Fruit fly (Drosophila melanogaster): ENCODE data around the gene Phf5a.

The Phf5a gene

dm6 chr2L:6536044-6536581 is 45.5 kb upstream of the Phf5a start (continued):
- TF ChIP-seq Trl (optimal IDR thresholded peaks at IDR 0.05) (peak in 1 of 2 experiments; percentile 9), Trl (GFP tag; optimal IDR thresholded peaks at IDR 0.05) (no peak), Jarid2 (GFP tag; optimal IDR thresholded peaks at IDR 0.05) (peak; percentile 89), CG7928 (GFP tag; optimal IDR thresholded peaks at IDR 0.05) (no peak), Nf-YB (GFP tag; optimal IDR thresholded peaks at IDR 0.05) (peak; percentile 97), CrebB (tag; optimal IDR thresholded peaks at IDR 0.05) (no peak), CG2199 (GFP tag; IDR thresholded peaks at IDR 0.05) (no peak; the same call in 2 of the 3 replicates), Adf1 (GFP tag; IDR thresholded peaks at IDR 0.05) (peak; percentile 94), Bgb (GFP tag; IDR thresholded peaks at IDR 0.05; ENCODE audit: partially characterized antibody) (peak; percentile 70; the same call in 1 of the 2 replicates), zen2 (GFP tag; IDR thresholded peaks at IDR 0.05; ENCODE audit: partially characterized antibody) (no peak; the same call in 2 of the 3 replicates), dpn (GFP tag; optimal IDR thresholded peaks at IDR 0.05) (no peak), kah (GFP tag; optimal IDR thresholded peaks at IDR 0.05) (no peak), insv (GFP tag; optimal IDR thresholded peaks at IDR 0.05) (no peak), BEAF-32 (GFP tag; optimal IDR thresholded peaks at IDR 0.05) (no peak), CHES-1-like (GFP tag; optimal IDR thresholded peaks at IDR 0.05) (no peak), CG16863 (GFP tag; optimal IDR thresholded peaks at IDR 0.05) (no peak), jumu (GFP tag; optimal IDR thresholded peaks at IDR 0.05) (no peak), Deaf1 (tag; optimal IDR thresholded peaks at IDR 0.05) (peak; percentile 97), CG7271 (tag; optimal IDR thresholded peaks at IDR 0.05) (no peak), CG33557 (GFP tag; optimal IDR thresholded peaks at IDR 0.05) (no peak), fd96Cb (tag; optimal IDR thresholded peaks at IDR 0.05) (no peak), CG1832 (GFP tag; optimal IDR thresholded peaks at IDR 0.05) (peak; percentile 94), CG5245 (GFP tag; optimal IDR thresholded peaks at IDR 0.05) (no peak), cato (GFP tag; optimal IDR thresholded peaks at IDR 0.05; ENCODE audit: borderline replicate concordance) (no peak), CG34422 (GFP tag; IDR thresholded peaks at IDR 0.05) (peak; percentile 27; the same call in 1 of the 3 replicates), Stat92E (GFP tag; optimal IDR thresholded peaks at IDR 0.05) (peak in 1 of 3 experiments; percentile 13), Opbp (GFP tag; IDR thresholded peaks at IDR 0.05; ENCODE audit: partially characterized antibody) (peak; percentile 73; the same call in 2 of the 3 replicates), Eip74EF (GFP tag; optimal IDR thresholded peaks at IDR 0.05) (no peak), CG7786 (GFP tag; optimal IDR thresholded peaks at IDR 0.05) (no peak), E2f2 (GFP tag; IDR thresholded peaks at IDR 0.05) (no peak), CG10654 (GFP tag; optimal IDR thresholded peaks at IDR 0.05) (no peak), CG34224 (GFP tag; IDR thresholded peaks at IDR 0.05; ENCODE audit: partially characterized antibody) (no peak), ash1 (GFP tag; optimal IDR thresholded peaks at IDR 0.05) (peak; percentile 8), HLH3B (GFP tag; IDR thresholded peaks at IDR 0.05) (no peak), Six4 (GFP tag; optimal IDR thresholded peaks at IDR 0.05) (no peak), lab (GFP tag; optimal IDR thresholded peaks at IDR 0.05) (no peak), CG17359 (tag; optimal IDR thresholded peaks at IDR 0.05) (no peak), Side (GFP tag; optimal IDR thresholded peaks at IDR 0.05) (no peak), Doc2 (GFP tag; IDR thresholded peaks at IDR 0.05) (no peak), oc (tag; optimal IDR thresholded peaks at IDR 0.05) (peak; percentile 41), Dip2 (GFP tag; IDR thresholded peaks at IDR 0.05) (no peak), pfk (GFP tag; optimal IDR thresholded peaks at IDR 0.05) (no peak), Hr78 (GFP tag; optimal IDR thresholded peaks at IDR 0.05) (no peak), CG10959 (GFP tag; IDR thresholded peaks at IDR 0.05) (no peak), CG8089 (GFP tag; optimal IDR thresholded peaks at IDR 0.05) (no peak), CG13123 (GFP tag; optimal IDR thresholded peaks at IDR 0.05) (no peak), CG15011 (GFP tag; optimal IDR thresholded peaks at IDR 0.05) (no peak), zen (tag; optimal IDR thresholded peaks at IDR 0.05) (no peak), H15 (GFP tag; IDR thresholded peaks at IDR 0.05) (no peak)
